Worm (Caenorhabditis elegans) whole organism, L4 larva: ENCODE results near the gene frm-2.

Experiments
- D1046.2 ChIP-seq: fragments of 200-800 bp; sonication (Bioruptor generic); IDR thresholded peaks from 2 replicates; pipeline ENCODE4 v1.3.6; 2022; ENCODE audit warnings: missing genetic modification characterization, missing compliant biosample characterization
- F49E8.2 ChIP-seq: sonication (generic microtip); optimal IDR thresholded peaks from 2 replicates; lab custom pipeline; 2016; ENCODE audit warnings: missing compliant biosample characterization, mild to moderate bottlenecking, missing genetic modification characterization, borderline replicate concordance
- T20F7.1 ChIP-seq: fragments of 200-800 bp; sonication (Bioruptor generic); optimal IDR thresholded peaks from 2 replicates; lab custom pipeline; 2018; ENCODE audit warnings: mild to moderate bottlenecking, missing genetic modification characterization, missing compliant biosample characterization
- aha-1 ChIP-seq: fragments of 150-350 bp; peaks from one replicate; lab custom pipeline; 2014; ENCODE audit warnings: missing biosample characterization, missing genetic modification characterization
- ama-1 ChIP-seq: fragments of 150-350 bp; optimal IDR thresholded peaks from 2 replicates; lab custom pipeline; 2014; ENCODE audit warnings: inconsistent platforms, mixed read lengths
- attf-4 ChIP-seq: sonication (generic microtip); optimal IDR thresholded peaks from 3 replicates; lab custom pipeline; 2017; ENCODE audit warnings: missing biosample characterization, missing genetic modification characterization
- ceh-20 ChIP-seq: fragments of 200-800 bp; sonication (Bioruptor generic); IDR thresholded peaks from 2 replicates; pipeline ENCODE4 v1.3.6; 2022; ENCODE audit warnings: missing genetic modification reagents, missing genetic modification characterization, missing compliant biosample characterization
- ceh-28 ChIP-seq: fragments of 150-350 bp; optimal IDR thresholded peaks from 2 replicates; lab custom pipeline; 2014; ENCODE audit warnings: missing biosample characterization, missing genetic modification reagents, missing genetic modification characterization
- ceh-32 ChIP-seq: sonication (generic microtip); optimal IDR thresholded peaks from 2 replicates; lab custom pipeline; 2016; ENCODE audit warnings: mild to moderate bottlenecking, missing genetic modification characterization, missing compliant biosample characterization; ENCODE audit not compliant: poor library complexity
- ceh-62 ChIP-seq: sonication (generic microtip); optimal IDR thresholded peaks from 2 replicates; lab custom pipeline; 2017; ENCODE audit warnings: missing biosample characterization, missing genetic modification characterization
- ces-1 ChIP-seq: fragments of 150-350 bp; sonication (generic microtip); optimal IDR thresholded peaks from 4 replicates; lab custom pipeline; 2014; ENCODE audit warnings: missing biosample characterization, missing genetic modification reagents, missing genetic modification characterization
- ctbp-1 ChIP-seq: fragments of 200-800 bp; sonication (Bioruptor generic); IDR thresholded peaks from 2 replicates; pipeline ENCODE4 v1.3.6; 2022; ENCODE audit warnings: missing genetic modification reagents, missing genetic modification characterization, missing compliant biosample characterization
- daf-16 ChIP-seq, 3 experiments: sonication (generic microtip); optimal IDR thresholded peaks; 2 replicates each; lab custom pipeline; 2016 to 2017; ENCODE audit warnings: missing genetic modification characterization in 3 of 3, missing genetic modification reagents in 3 of 3, mild to moderate bottlenecking in 2 of 3, missing compliant biosample characterization in 2 of 3, missing biosample characterization in 1 of 3, moderate library complexity in 1 of 3
- dmd-6 ChIP-seq: fragments of 200-800 bp; sonication (Bioruptor generic); IDR thresholded peaks from 2 replicates; pipeline ENCODE4 v1.3.6; 2022; ENCODE audit warnings: missing genetic modification reagents, missing genetic modification characterization, missing compliant biosample characterization
- dpl-1 ChIP-seq: fragments of 150-350 bp; optimal IDR thresholded peaks from 2 replicates; lab custom pipeline; 2014; ENCODE audit warnings: missing biosample characterization, missing genetic modification reagents, missing genetic modification characterization
- dve-1 ChIP-seq: sonication (generic microtip); optimal IDR thresholded peaks from 2 replicates; lab custom pipeline; 2017; ENCODE audit warnings: antibody characterized with exemption, mild to moderate bottlenecking, missing genetic modification characterization, missing compliant biosample characterization; ENCODE audit not compliant: insufficient read depth
- fkh-10 ChIP-seq: fragments of 150-350 bp; optimal IDR thresholded peaks from 2 replicates; lab custom pipeline; 2014; ENCODE audit warnings: missing biosample characterization, missing genetic modification reagents, missing genetic modification characterization
- gei-8 ChIP-seq: fragments of 200-800 bp; sonication (Bioruptor generic); optimal IDR thresholded peaks from 2 replicates; lab custom pipeline; 2018; ENCODE audit warnings: mild to moderate bottlenecking, missing genetic modification characterization, missing compliant biosample characterization
- hlh-11 ChIP-seq: fragments of 200-800 bp; sonication (Bioruptor generic); optimal IDR thresholded peaks from 2 replicates; lab custom pipeline; 2018; ENCODE audit warnings: mild to moderate bottlenecking, missing genetic modification characterization, missing compliant biosample characterization
- hlh-30 ChIP-seq: sonication (generic microtip); optimal IDR thresholded peaks from 2 replicates; lab custom pipeline; 2017; ENCODE audit warnings: antibody characterized with exemption, mild to moderate bottlenecking, missing genetic modification characterization, missing compliant biosample characterization; ENCODE audit not compliant: insufficient read depth
- hmg-1.1 ChIP-seq: fragments of 200-800 bp; sonication (Bioruptor generic); IDR thresholded peaks from 2 replicates; pipeline ENCODE4 v1.3.6; 2022; ENCODE audit warnings: missing genetic modification reagents, missing genetic modification characterization, missing compliant biosample characterization
- lin-29 ChIP-seq: fragments of 200-800 bp; sonication (Bioruptor generic); IDR thresholded peaks from 2 replicates; pipeline ENCODE4 v1.3.6; 2022; ENCODE audit warnings: missing genetic modification reagents, missing genetic modification characterization, missing compliant biosample characterization
- lir-3 ChIP-seq: sonication (generic microtip); optimal IDR thresholded peaks from 2 replicates; lab custom pipeline; 2016; ENCODE audit warnings: mild to moderate bottlenecking, missing genetic modification characterization, missing compliant biosample characterization
- lsy-2 ChIP-seq, 2 experiments: fragments of 150-350 bp in 1 of 2; sonication (generic microtip) in 1 of 2; optimal IDR thresholded peaks; 2 replicates each; lab custom pipeline; 2014 to 2017; ENCODE audit warnings: missing biosample characterization in 2 of 2, missing genetic modification characterization in 2 of 2
- mdl-1 ChIP-seq, 2 experiments: fragments of 150-350 bp in 1 of 2; sonication (generic microtip) in 1 of 2; optimal IDR thresholded peaks; 2 replicates each; lab custom pipeline; 2014 to 2017; ENCODE audit warnings: missing biosample characterization in 2 of 2, missing genetic modification characterization in 2 of 2
- mep-1 ChIP-seq: fragments of 150-350 bp; sonication (generic microtip); optimal IDR thresholded peaks from 3 replicates; lab custom pipeline; 2014; ENCODE audit warnings: missing biosample characterization, missing genetic modification characterization
- nhr-102 ChIP-seq: sonication (generic microtip); optimal IDR thresholded peaks from 2 replicates; lab custom pipeline; 2016; ENCODE audit warnings: mild to moderate bottlenecking, missing genetic modification characterization, moderate library complexity, missing compliant biosample characterization
- nhr-41 ChIP-seq: fragments of 200-800 bp; sonication (Bioruptor generic); IDR thresholded peaks from 2 replicates; pipeline ENCODE4 v1.3.6; 2022; ENCODE audit warnings: missing genetic modification reagents, missing genetic modification characterization, missing compliant biosample characterization
- nhr-6 ChIP-seq: fragments of 150-350 bp; optimal IDR thresholded peaks from 2 replicates; lab custom pipeline; 2014; ENCODE audit warnings: missing biosample characterization, missing genetic modification characterization
- rbr-2 ChIP-seq: sonication (generic microtip); optimal IDR thresholded peaks from 2 replicates; lab custom pipeline; 2016; ENCODE audit warnings: missing genotype, missing genetic modification characterization, missing compliant biosample characterization
- sdz-12 ChIP-seq: fragments of 200-800 bp; sonication (Bioruptor generic); optimal IDR thresholded peaks from 2 replicates; lab custom pipeline; 2018; ENCODE audit warnings: mild to moderate bottlenecking, missing genetic modification characterization, missing compliant biosample characterization
- set-16 ChIP-seq: fragments of 200-800 bp; sonication (Bioruptor generic); IDR thresholded peaks from 2 replicates; pipeline ENCODE4 v1.3.6; 2022; ENCODE audit warnings: missing genetic modification reagents, missing genetic modification characterization, missing compliant biosample characterization
- snpc-4 ChIP-seq: fragments of 150-350 bp; optimal IDR thresholded peaks from 2 replicates; lab custom pipeline; 2014; ENCODE audit warnings: missing biosample characterization, missing genetic modification characterization
- spr-3 ChIP-seq: fragments of 200-800 bp; sonication (Bioruptor generic); optimal IDR thresholded peaks from 2 replicates; lab custom pipeline; 2018; ENCODE audit warnings: mild to moderate bottlenecking, missing genetic modification characterization, missing compliant biosample characterization
- tra-1 ChIP-seq: fragments of 200-800 bp; sonication (Bioruptor generic); IDR thresholded peaks from 2 replicates; pipeline ENCODE4 v1.3.6; 2022; ENCODE audit warnings: missing genetic modification reagents, missing genetic modification characterization, missing compliant biosample characterization
- unc-130 ChIP-seq: sonication (generic microtip); optimal IDR thresholded peaks from 2 replicates; lab custom pipeline; 2016; ENCODE audit warnings: missing genetic modification reagents, missing genetic modification characterization, missing compliant biosample characterization
- zfp-3 ChIP-seq: fragments of 200-800 bp; sonication (Bioruptor generic); conservative IDR thresholded peaks from 2 replicates; pipeline ENCODE4 v1.3.6; 2022; ENCODE audit warnings: missing genetic modification reagents, missing genetic modification characterization, missing compliant biosample characterization

frm-2 gene

DNA sequence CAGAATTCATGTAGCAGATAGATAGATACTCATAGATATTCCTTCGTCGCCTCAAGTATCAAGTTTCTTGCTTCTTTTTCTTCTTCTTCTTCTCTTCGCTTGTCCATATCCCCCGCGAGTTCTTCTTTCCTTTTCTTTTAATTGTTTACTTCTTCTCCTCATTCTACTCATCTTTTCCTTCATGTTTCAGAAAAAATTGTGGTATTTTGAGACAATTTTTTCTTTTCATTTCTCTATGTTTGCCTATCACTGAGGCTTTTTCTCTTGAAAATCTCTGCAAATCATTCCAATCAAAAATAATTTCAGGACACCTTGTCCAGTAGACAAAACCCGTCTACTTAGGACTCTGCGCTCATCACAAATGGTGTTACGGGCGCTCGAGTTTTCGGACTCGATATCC lies 11.0 kb upstream of the frm-2 start, which contains the start of gene T04C9.1:
Gene T04C9.1, plus strand, starts transcription at position 301 of the 400 bp plus-strand sequence.
- TF ChIP-seq mep-1 (tag; lab: Kevin White, UChicago) (no peak), gei-8 (GFP tag; lab: Kevin White, UChicago) (no peak), nhr-102 (tag; lab: Kevin White, UChicago) (no peak), ama-1 (no peak), fkh-10 (GFP tag; lab: Kevin White, UChicago) (no peak), D1046.2 (no peak)

DNA sequence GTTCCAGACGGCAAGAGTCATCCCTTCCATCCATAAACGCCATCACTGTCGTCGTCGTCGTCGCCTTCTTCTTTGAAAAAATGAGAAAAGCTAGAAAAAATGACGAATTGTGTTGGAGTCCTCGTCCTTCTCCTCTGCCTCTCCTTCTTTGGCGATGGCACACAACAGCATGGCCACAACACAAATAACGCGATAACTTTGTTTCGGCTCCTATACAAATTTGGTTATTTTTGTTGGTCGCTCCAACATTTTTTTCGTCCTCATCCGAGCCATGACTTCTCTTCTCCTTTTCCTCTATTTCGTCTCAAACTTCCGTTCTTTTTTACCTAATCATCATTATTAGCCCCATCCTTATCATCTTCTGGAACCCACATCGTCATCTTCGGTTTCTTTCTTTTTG lies 10.1 kb upstream of the frm-2 start:
- peak; percentile 88 for TF ChIP-seq ces-1
- TF ChIP-seq lsy-2 (tag; optimal IDR thresholded peaks at IDR 0.05; lab: Kevin White, UChicago), result peak in 1 of 2 experiments; percentile 7
- TF ChIP-seq ctbp-1 (GFP tag; lab: Robert Waterston, UW), result 0 out of 2 replicates have a peak, but pooled peaks have one; percentile 36
- TF ChIP-seq rbr-2 (tag; lab: Kevin White, UChicago), result peak; percentile 16
- no peak for TF ChIP-seq hlh-30 (tag; lab: Kevin White, UChicago)

DNA sequence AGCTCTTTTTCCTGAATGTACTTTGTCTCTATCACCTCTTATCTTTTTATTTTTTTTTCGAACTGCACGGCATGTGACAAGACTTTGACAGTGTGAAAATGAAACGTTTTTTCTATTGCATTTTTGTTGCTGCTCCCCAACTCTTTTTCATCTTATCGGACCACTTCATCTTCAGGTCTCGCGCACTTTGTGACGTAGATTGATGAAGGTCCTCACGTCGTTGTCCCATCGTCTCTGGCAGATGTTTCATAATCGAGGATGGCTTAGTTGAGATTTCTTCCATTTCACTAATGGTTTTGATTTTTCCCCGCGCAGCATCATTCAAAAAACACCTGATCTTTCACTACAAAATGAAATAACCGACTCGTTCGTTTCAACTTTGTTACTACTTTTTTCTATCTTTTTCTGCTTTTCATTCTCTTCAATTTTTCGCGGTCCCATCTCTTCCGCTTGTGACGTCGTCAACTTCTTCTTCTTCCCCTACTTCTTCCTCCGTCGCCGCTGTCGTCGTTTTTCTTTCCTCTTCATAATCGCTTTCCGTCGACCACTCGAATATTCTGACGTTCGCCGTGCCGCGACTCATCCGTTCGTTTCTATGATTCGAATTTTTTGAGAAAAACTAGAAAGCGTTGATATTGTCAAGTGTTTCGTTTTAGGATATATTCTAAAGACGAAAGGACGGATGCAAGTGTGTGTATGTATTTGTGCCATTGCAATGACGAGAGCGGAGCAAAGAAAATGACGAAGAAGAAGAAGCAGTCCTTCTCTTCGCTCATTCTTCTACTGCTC lies 9.4 kb upstream of the frm-2 start, which contains the start of gene T04C9.2:
Gene T04C9.2, plus strand, starts transcription at position 739 of the 789 bp plus-strand sequence.
- TF ChIP-seq hlh-11 (tag; lab: Kevin White, UChicago) (peak; percentile 44), spr-3 (GFP tag; lab: Kevin White, UChicago) (no peak), lsy-2 (tag; optimal IDR thresholded peaks at IDR 0.05; lab: Kevin White, UChicago) (peak in 1 of 2 experiments; percentile 20), ceh-20 (peak; percentile 57; the same call in 1 of the 2 replicates), dve-1 (tag; lab: Kevin White, UChicago) (peak; percentile 50), tra-1 (GFP tag; lab: Robert Waterston, UW) (no peak), hlh-30 (tag; lab: Kevin White, UChicago) (peak; percentile 38), fkh-10 (GFP tag; lab: Kevin White, UChicago) (peak; percentile 55), dmd-6 (peak; percentile 51; the same call in 1 of the 2 replicates), ctbp-1 (GFP tag; lab: Robert Waterston, UW) (0 out of 2 replicates have a peak, but pooled peaks have one; percentile 45), T20F7.1 (GFP tag; lab: Kevin White, UChicago) (no peak), aha-1 (peak; percentile 82)

DNA sequence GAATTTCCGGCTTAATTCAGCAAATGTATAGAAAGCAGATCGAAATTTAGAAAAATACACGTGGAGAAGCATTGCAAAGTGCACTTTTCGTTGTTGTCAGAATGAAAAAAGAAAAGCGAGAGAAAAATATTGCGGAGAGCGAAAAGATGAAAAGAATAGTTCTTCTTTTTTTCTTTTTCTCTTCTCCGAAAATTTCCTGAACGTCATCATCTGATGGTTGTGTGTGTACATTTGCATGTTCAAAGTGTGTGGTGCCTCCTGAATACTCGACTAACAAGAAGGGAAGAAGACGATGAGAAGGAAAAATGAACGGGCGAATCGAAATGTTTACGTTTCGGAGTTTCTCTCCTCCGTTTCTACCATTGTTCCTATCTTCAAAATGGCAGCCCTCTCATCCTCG lies 8.2 kb upstream of the frm-2 start:
- TF ChIP-seq lsy-2 (tag; optimal IDR thresholded peaks at IDR 0.05; lab: Kevin White, UChicago) (no peak), nhr-6 (tag; lab: Kevin White, UChicago) (no peak), snpc-4 (no peak), hlh-11 (tag; lab: Kevin White, UChicago) (peak; percentile 9), ctbp-1 (GFP tag; lab: Robert Waterston, UW) (peak; percentile 31; the same call in 1 of the 2 replicates), fkh-10 (GFP tag; lab: Kevin White, UChicago) (peak; percentile 41), attf-4 (tag; lab: Kevin White, UChicago) (no peak), hlh-30 (tag; lab: Kevin White, UChicago) (peak; percentile 21), dmd-6 (0 out of 2 replicates have a peak, but pooled peaks have one; percentile 12)
- TF ChIP-seq, all 104 proteins: peak for 5

DNA sequence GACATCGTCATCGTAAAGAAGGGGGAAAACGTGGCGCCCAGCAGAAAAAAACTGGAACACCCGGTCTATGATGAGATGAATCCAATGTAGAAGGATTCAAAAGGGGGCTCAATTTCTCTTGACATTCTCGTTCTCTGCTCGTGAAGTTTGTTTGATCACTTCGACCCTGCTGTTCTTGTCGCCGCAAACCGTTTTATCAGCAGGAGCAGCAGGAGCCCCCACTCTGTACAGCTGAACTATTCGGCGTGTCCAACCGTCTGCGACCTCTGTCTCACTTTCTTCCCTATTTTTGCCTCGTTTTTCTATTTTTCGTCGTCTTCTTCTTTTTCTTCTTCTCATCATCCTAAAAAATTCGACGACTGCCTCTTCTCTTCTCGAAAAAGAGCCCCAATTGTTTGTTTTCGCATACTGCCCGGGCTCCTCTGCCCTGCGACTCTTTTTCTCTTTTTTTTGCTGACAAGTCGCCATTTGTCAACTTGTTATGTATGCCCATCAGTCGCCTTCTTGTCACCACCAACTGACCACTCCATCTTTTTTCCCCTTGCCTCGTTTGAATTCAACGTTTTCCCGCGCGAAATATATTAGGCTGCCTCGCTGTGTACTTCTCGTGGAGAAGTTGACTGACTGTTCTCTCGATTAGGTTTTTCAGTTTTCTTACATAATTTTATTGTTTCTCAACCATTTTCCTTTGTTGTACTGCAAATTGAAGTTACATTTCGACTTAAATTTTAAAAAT lies 7.2 kb upstream of the frm-2 start:
- TF ChIP-seq zfp-3 (GFP tag; lab: Robert Waterston, UW), result no peak
- TF ChIP-seq snpc-4, result no peak
- no peak for TF ChIP-seq mdl-1 (tag; optimal IDR thresholded peaks at IDR 0.05; lab: Kevin White, UChicago)
- no peak for TF ChIP-seq F49E8.2 (tag; lab: Kevin White, UChicago)
- TF ChIP-seq hlh-11 (tag; lab: Kevin White, UChicago), result peak; percentile 27
- TF ChIP-seq dpl-1, result peak; percentile 75
- TF ChIP-seq sdz-12, result no peak
- peak in 1 of 2 experiments; percentile 23 for TF ChIP-seq daf-16 (GFP tag; optimal IDR thresholded peaks at IDR 0.05; lab: Kevin White, UChicago)
- peak; percentile 18 for TF ChIP-seq daf-16 (tag; optimal IDR thresholded peaks at IDR 0.05; lab: Kevin White, UChicago)
- no peak for TF ChIP-seq ceh-28 (tag; lab: Kevin White, UChicago)
- TF ChIP-seq spr-3 (GFP tag; lab: Kevin White, UChicago), result no peak
- TF ChIP-seq unc-130 (GFP tag; lab: Kevin White, UChicago), result no peak
- TF ChIP-seq ceh-62 (tag; lab: Kevin White, UChicago), result no peak
- no peak for TF ChIP-seq ctbp-1 (GFP tag; lab: Robert Waterston, UW)
- TF ChIP-seq set-16, result no peak
- TF ChIP-seq nhr-41, result 0 out of 2 replicates have a peak, but pooled peaks have one; percentile 34
- TF ChIP-seq hmg-1.1 (GFP tag; lab: Robert Waterston, UW), result 0 out of 2 replicates have a peak, but pooled peaks have one; percentile 28
- no peak for TF ChIP-seq lin-29 (GFP tag; lab: Robert Waterston, UW)
- TF ChIP-seq lir-3 (tag; lab: Kevin White, UChicago), result no peak
- no peak for TF ChIP-seq ceh-32 (tag; lab: Kevin White, UChicago)
